Fruit fly (Drosophila melanogaster): Measurements from ENCODE around the gene bun.

bun gene

dm6 chr2L:12497283-12498265 is 48.8 kb downstream of the bun start, which contains the start of gene t-cup:
Gene t-cup, minus strand, starts transcription at chr2L:12497333.
- no peak for TF ChIP-seq CG14655 (GFP tag; optimal IDR thresholded peaks at IDR 0.05)
- no peak for TF ChIP-seq CG12605 (GFP tag; IDR thresholded peaks at IDR 0.05)
- TF ChIP-seq Snoo (tag; optimal IDR thresholded peaks at IDR 0.05) = peak; percentile 46
- peak; percentile 40 for TF ChIP-seq gl (tag; optimal IDR thresholded peaks at IDR 0.05)
- TF ChIP-seq CG32121 (GFP tag; IDR thresholded peaks at IDR 0.05) = no peak
- TF ChIP-seq fd96Ca (GFP tag; IDR thresholded peaks at IDR 0.05) = no peak
- TF ChIP-seq EcR (GFP tag; optimal IDR thresholded peaks at IDR 0.05) = peak; percentile 38
- TF ChIP-seq Pif1B (GFP tag; optimal IDR thresholded peaks at IDR 0.05) = peak; percentile 69
- no peak for TF ChIP-seq CG8301 (tag; optimal IDR thresholded peaks at IDR 0.05)
- TF ChIP-seq Ets98B (GFP tag; IDR thresholded peaks at IDR 0.05) = no peak; the same call in 1 of the 2 replicates
- peak; percentile 4 for TF ChIP-seq CG15710 (tag; optimal IDR thresholded peaks at IDR 0.05)
- no peak for TF ChIP-seq CG34367 (tag; optimal IDR thresholded peaks at IDR 0.05)
- TF ChIP-seq CG17806 (tag; optimal IDR thresholded peaks at IDR 0.05) = peak; percentile 5
- TF ChIP-seq D1 (tag; optimal IDR thresholded peaks at IDR 0.05) = no peak
- TF ChIP-seq CG4496 (GFP tag; IDR thresholded peaks at IDR 0.05) = 0 out of 3 replicates have a peak, but pooled peaks have one; percentile 34
- peak; percentile 32 for TF ChIP-seq CG8159 (tag; optimal IDR thresholded peaks at IDR 0.05)
- no peak for TF ChIP-seq CG13204 (GFP tag; optimal IDR thresholded peaks at IDR 0.05)
- TF ChIP-seq CG10348 (GFP tag; IDR thresholded peaks at IDR 0.05) = no peak
- TF ChIP-seq rn (GFP tag; IDR thresholded peaks at IDR 0.05) = no peak
- TF ChIP-seq Pif1A (GFP tag; optimal IDR thresholded peaks at IDR 0.05) = peak; percentile 28
- TF ChIP-seq CG9948 (tag; optimal IDR thresholded peaks at IDR 0.05) = no peak

dm6 chr2L:12495196-12495595 is 51.2 kb downstream of the bun start:
- TF ChIP-seq EcR (GFP tag; optimal IDR thresholded peaks at IDR 0.05) = peak; percentile 30
- TF ChIP-seq D1 (tag; optimal IDR thresholded peaks at IDR 0.05) = no peak

dm6 chr2L:12493771-12494317 is 52.6 kb downstream of the bun start:
- TF ChIP-seq Snoo (tag; optimal IDR thresholded peaks at IDR 0.05) (peak; percentile 16), CG4496 (GFP tag; IDR thresholded peaks at IDR 0.05) (peak; percentile 35; the same call in 1 of the 3 replicates), Pif1B (GFP tag; optimal IDR thresholded peaks at IDR 0.05) (no peak), Ets98B (GFP tag; IDR thresholded peaks at IDR 0.05) (no peak), CG8159 (tag; optimal IDR thresholded peaks at IDR 0.05) (no peak), CG12605 (GFP tag; IDR thresholded peaks at IDR 0.05) (peak; percentile 73; the same call in 1 of the 2 replicates)

dm6 chr2L:12493101-12493770 is 53.2 kb downstream of the bun start:
- TF ChIP-seq D1 (tag; optimal IDR thresholded peaks at IDR 0.05) (no peak), fd96Ca (GFP tag; IDR thresholded peaks at IDR 0.05) (no peak), Pif1A (GFP tag; optimal IDR thresholded peaks at IDR 0.05) (no peak), CG32121 (GFP tag; IDR thresholded peaks at IDR 0.05) (0 out of 2 replicates have a peak, but pooled peaks have one; percentile 60), CG34367 (tag; optimal IDR thresholded peaks at IDR 0.05) (no peak)

- TF ChIP-seq Pif1A (GFP tag; optimal IDR thresholded peaks at IDR 0.05) (no peak), EcR (GFP tag; optimal IDR thresholded peaks at IDR 0.05) (peak; percentile 78)
Observed at dm6 chr2L:12489470-12489869, 56.9 kb downstream of the bun start.

dm6 chr2L:12487823-12488222 is 58.6 kb downstream of the bun start:
- TF ChIP-seq CG15710 (tag; optimal IDR thresholded peaks at IDR 0.05) (no peak), CG34367 (tag; optimal IDR thresholded peaks at IDR 0.05) (no peak), CG4496 (GFP tag; IDR thresholded peaks at IDR 0.05) (no peak), CG17806 (tag; optimal IDR thresholded peaks at IDR 0.05) (no peak), CG9948 (tag; optimal IDR thresholded peaks at IDR 0.05) (no peak), CG13204 (GFP tag; optimal IDR thresholded peaks at IDR 0.05) (no peak), CG8301 (tag; optimal IDR thresholded peaks at IDR 0.05) (no peak)

- TF ChIP-seq CG34367 (tag; optimal IDR thresholded peaks at IDR 0.05) = no peak
- no peak for TF ChIP-seq rn (GFP tag; IDR thresholded peaks at IDR 0.05)
- TF ChIP-seq Snoo (tag; optimal IDR thresholded peaks at IDR 0.05) = no peak
- TF ChIP-seq gl (tag; optimal IDR thresholded peaks at IDR 0.05) = no peak
- no peak for TF ChIP-seq Pif1A (GFP tag; optimal IDR thresholded peaks at IDR 0.05)
- TF ChIP-seq fd96Ca (GFP tag; IDR thresholded peaks at IDR 0.05) = no peak
- TF ChIP-seq CG10348 (GFP tag; IDR thresholded peaks at IDR 0.05) = no peak
- no peak for TF ChIP-seq CG17806 (tag; optimal IDR thresholded peaks at IDR 0.05)
- no peak for TF ChIP-seq D1 (tag; optimal IDR thresholded peaks at IDR 0.05)
Observed at dm6 chr2L:12487311-12487710, 59.1 kb downstream of the bun start.
